Fruit fly (Drosophila melanogaster) Kc167 (cell line): ENCODE results near the gene Evi5.

Source experiments
- Sin3A ChIP-seq: fragments of >200 bp; optimal IDR thresholded peaks from 2 replicates; lab custom pipeline; 2018; ENCODE audit warnings: missing external identifiers
- h ChIP-seq: fragments of >200 bp; optimal IDR thresholded peaks from 3 replicates; lab custom pipeline; 2018; ENCODE audit warnings: missing external identifiers
- insv ChIP-seq: fragments of >200 bp; optimal IDR thresholded peaks from 3 replicates; lab custom pipeline; 2018; ENCODE audit warnings: missing external identifiers
- psq ChIP-seq: fragments of >200 bp; optimal IDR thresholded peaks from 2 replicates; lab custom pipeline; 2017; ENCODE audit warnings: missing external identifiers

DNA sequence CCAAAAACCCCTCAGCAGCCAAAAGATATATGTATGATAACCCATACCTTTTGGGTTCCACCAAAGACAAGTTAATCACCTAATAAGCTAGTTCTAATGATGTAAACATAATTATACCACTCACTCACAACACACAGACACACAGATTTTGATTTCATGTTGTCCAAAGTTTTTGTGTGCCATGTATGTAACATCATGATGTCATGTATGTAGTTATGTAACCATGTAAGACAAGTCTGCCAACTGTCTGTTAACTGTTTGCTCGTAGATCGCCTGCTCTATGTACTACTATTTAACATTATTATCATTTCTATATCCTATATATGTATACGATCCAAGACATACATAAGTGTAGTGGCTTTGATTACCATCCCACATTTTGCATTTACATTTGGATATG, 49.9 kb downstream of the Evi5 start:
- no peak for TF ChIP-seq psq (lab: Kevin White, UChicago)
- no peak for TF ChIP-seq Sin3A (lab: Kevin White, UChicago)
- TF ChIP-seq h (lab: Kevin White, UChicago) = no peak
- no peak for TF ChIP-seq insv (lab: Kevin White, UChicago)
